Worm (Caenorhabditis elegans): ENCODE measurements around the gene rpc-25.

Gene rpc-25

DNA sequence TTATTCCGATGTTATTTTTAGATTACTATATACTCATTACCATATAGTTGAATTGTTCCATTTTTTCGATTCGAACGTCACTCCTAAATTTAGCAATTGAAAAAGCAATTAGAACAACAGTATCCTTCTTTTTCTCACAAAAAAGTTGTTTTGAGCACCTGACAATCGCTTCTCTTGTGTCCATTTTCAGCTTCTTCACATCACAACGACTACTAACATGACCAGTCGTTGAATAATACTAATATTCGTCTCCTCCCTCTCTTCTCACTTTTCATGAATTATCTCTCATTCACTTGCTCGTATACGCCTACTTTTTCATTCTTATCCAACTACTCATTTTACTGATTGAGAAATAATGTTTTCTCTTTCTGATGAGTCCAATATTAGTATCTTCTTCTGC lies 10.3 kb upstream of the rpc-25 start, which contains the start of gene ZK856.14:
TSS of gene ZK856.14 (plus strand) at position 301 of the 400 bp plus-strand sequence.
- no peak for TF ChIP-seq lin-35 (GFP tag; optimal IDR thresholded peaks at IDR 0.05)
- no peak for TF ChIP-seq B0019.2 (GFP tag; conservative IDR thresholded peaks at IDR 0.05)
- TF ChIP-seq ztf-28 (GFP tag; IDR thresholded peaks at IDR 0.05), result no peak
- no peak for TF ChIP-seq efl-1 (GFP tag; optimal IDR thresholded peaks at IDR 0.05)
- TF ChIP-seq ceh-27 (GFP tag; optimal IDR thresholded peaks at IDR 0.05), result no peak
- no peak for TF ChIP-seq aptf-3 (GFP tag; IDR thresholded peaks at IDR 0.05)
- TF ChIP-seq madf-3 (GFP tag; IDR thresholded peaks at IDR 0.05), result no peak
- no peak for TF ChIP-seq dox-1 (GFP tag; IDR thresholded peaks at IDR 0.05)
- TF ChIP-seq die-1 (tag; optimal IDR thresholded peaks at IDR 0.05), result no peak
- no peak for TF ChIP-seq attf-6 (GFP tag; IDR thresholded peaks at IDR 0.05)
- no peak for TF ChIP-seq hmg-1.2 (GFP tag; IDR thresholded peaks at IDR 0.05)
- no peak for TF ChIP-seq C17E4.6 (GFP tag; IDR thresholded peaks at IDR 0.05)

DNA sequence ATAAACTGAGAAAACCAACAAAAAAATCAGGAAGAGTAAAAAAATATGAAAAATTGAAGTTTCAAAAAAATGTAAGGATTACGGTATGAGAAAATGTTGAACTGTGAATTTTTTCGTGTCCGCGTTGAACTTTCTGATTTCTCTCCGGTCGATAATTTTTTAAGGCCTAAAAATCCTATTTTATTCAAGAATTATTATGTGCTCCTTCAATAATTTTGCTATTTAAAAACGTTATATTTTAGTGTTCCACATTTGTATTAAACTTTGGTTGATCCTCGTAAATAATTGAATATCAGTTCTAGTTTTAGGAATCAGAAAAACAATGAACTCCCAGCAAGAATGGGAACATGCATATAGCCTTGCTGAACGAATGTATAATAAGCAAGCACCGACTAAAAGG lies 6.2 kb upstream of the rpc-25 start, which contains the start of gene hpo-40:
TSS of gene hpo-40 (plus strand) at position 301 of the 400 bp plus-strand sequence.
- TF ChIP-seq ama-1 (optimal IDR thresholded peaks at IDR 0.05), result no peak
- TF ChIP-seq ama-1 (GFP tag; optimal IDR thresholded peaks at IDR 0.05), result no peak
- TF ChIP-seq lsl-1 (GFP tag; optimal IDR thresholded peaks at IDR 0.05), result peak; percentile 34

DNA sequence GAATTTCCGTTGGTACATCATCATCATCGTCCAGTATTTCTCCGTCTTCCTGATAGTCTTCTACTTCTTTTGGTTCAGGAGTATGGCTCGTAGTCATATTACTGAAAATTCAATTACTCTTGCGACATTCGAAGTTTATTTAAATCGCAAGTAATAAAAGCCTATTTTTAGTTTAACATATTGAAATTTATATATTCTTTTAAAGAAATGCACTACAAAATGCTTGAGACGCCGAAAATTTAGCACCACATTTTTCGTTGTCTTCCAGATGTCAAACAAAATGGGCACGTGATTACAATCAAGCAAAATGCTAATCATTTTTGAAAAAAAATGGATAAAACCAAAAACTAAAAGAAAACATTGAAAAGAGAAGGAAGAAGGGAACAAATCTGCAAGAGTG lies 5.6 kb upstream of the rpc-25 start, which contains the start of gene zhit-3:
TSS of gene zhit-3 (minus strand) at position 101 of the 400 bp plus-strand sequence.
- TF ChIP-seq bed-2 (GFP tag; IDR thresholded peaks at IDR 0.05), result no peak
- TF ChIP-seq mel-28 (tag; optimal IDR thresholded peaks at IDR 0.05; ENCODE audit: borderline replicate concordance), result no peak
- TF ChIP-seq ceh-91 (GFP tag; IDR thresholded peaks at IDR 0.05), result no peak
- no peak for TF ChIP-seq lsl-1 (GFP tag; optimal IDR thresholded peaks at IDR 0.05)
- TF ChIP-seq B0336.3 (GFP tag; IDR thresholded peaks at IDR 0.05), result no peak
- no peak for TF ChIP-seq Y67H2A.10 (GFP tag; conservative IDR thresholded peaks at IDR 0.05)
- no peak for TF ChIP-seq T26A5.8 (tag; optimal IDR thresholded peaks at IDR 0.05)
- TF ChIP-seq aptf-2 (GFP tag; conservative IDR thresholded peaks at IDR 0.05), result no peak

DNA sequence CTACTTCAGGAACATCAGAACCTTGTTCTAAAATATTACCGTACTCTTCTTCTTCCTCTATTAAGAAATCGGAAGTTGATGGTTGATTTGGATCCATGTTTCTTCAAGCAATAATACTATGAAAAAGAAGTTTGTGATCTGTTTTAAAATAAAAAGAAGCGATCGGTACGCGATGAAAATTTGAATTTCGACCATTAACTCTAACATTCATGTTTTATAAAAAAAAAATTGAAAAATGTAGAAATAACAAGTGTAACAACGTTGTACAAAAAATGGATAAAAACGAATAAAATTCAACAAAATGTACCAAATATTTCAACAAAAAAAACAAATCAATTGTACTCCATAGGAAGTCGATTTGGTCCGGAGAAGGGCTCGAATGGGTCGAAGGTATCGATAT lies 3.8 kb upstream of the rpc-25 start, which contains the start of gene tftc-3:
TSS of gene tftc-3 (minus strand) at position 101 of the 400 bp plus-strand sequence.
- TF ChIP-seq attf-6 (GFP tag; IDR thresholded peaks at IDR 0.05) (no peak), sptf-2 (GFP tag; optimal IDR thresholded peaks at IDR 0.05) (no peak), zim-3 (tag; optimal IDR thresholded peaks at IDR 0.05) (no peak), Y67H2A.10 (GFP tag; conservative IDR thresholded peaks at IDR 0.05) (no peak), mxl-1 (tag; optimal IDR thresholded peaks at IDR 0.05) (no peak), ztf-3 (GFP tag; optimal IDR thresholded peaks at IDR 0.05) (no peak), rpc-1 (optimal IDR thresholded peaks at IDR 0.05) (no peak), rpc-1 (tag; optimal IDR thresholded peaks at IDR 0.05) (no peak), F55B11.4 (tag; optimal IDR thresholded peaks at IDR 0.05; ENCODE audit: borderline replicate concordance, insufficient read depth) (no peak), snpc-3.4 (tag; optimal IDR thresholded peaks at IDR 0.05) (no peak), dox-1 (GFP tag; IDR thresholded peaks at IDR 0.05) (no peak), let-526 (GFP tag; IDR thresholded peaks at IDR 0.05) (no peak)

DNA sequence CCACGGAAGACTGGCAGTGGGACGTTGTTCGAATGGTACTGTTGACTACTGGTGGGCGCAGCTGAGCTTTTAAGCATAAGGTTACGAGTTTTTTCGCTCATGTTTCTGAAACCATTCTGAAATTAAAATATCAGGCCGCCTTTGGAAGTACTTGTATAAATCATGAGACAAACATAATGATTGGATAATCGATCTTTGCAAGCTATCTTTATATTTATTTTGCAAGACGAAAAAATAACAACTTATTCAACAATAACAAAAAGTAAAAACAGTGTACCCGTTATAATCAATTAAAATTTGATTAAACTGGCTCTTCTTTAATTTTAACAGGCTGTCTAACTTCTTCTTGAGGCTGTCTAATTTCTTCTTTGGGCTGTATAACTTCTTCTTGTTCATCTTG lies 919 bp downstream of the rpc-25 start, which contains the start of gene ZK856.16:
TSS of gene ZK856.16 (minus strand) at position 101 of the 400 bp plus-strand sequence.
- no peak for TF ChIP-seq ztf-18 (tag; optimal IDR thresholded peaks at IDR 0.05)
- no peak for TF ChIP-seq madf-3 (GFP tag; IDR thresholded peaks at IDR 0.05)
- TF ChIP-seq chd-7 (tag; optimal IDR thresholded peaks at IDR 0.05), result no peak
- no peak for TF ChIP-seq lag-1 (GFP tag; IDR thresholded peaks at IDR 0.05)
- TF ChIP-seq C17E4.6 (GFP tag; IDR thresholded peaks at IDR 0.05), result no peak
- TF ChIP-seq ccch-3 (GFP tag; optimal IDR thresholded peaks at IDR 0.05), result no peak
- no peak for TF ChIP-seq ztf-3 (GFP tag; optimal IDR thresholded peaks at IDR 0.05)
- TF ChIP-seq K12H6.12 (tag; optimal IDR thresholded peaks at IDR 0.05), result no peak
- no peak for TF ChIP-seq snpc-4 (GFP tag; optimal IDR thresholded peaks at IDR 0.05)
- no peak for TF ChIP-seq snpc-4 (tag; optimal IDR thresholded peaks at IDR 0.05)
- TF ChIP-seq hlh-12 (tag; optimal IDR thresholded peaks at IDR 0.05), result no peak
- no peak for TF ChIP-seq die-1 (tag; optimal IDR thresholded peaks at IDR 0.05)
- no peak for TF ChIP-seq ztf-6 (GFP tag; IDR thresholded peaks at IDR 0.05)
- TF ChIP-seq ZK185.1 (tag; optimal IDR thresholded peaks at IDR 0.05; ENCODE audit: poor library complexity, severe bottlenecking), result no peak
- no peak for TF ChIP-seq F23B12.7 (tag; optimal IDR thresholded peaks at IDR 0.05; ENCODE audit: insufficient read depth)
- TF ChIP-seq B0336.3 (GFP tag; IDR thresholded peaks at IDR 0.05), result no peak
- no peak for TF ChIP-seq tbx-9 (tag; optimal IDR thresholded peaks at IDR 0.05; ENCODE audit: borderline replicate concordance)
- TF ChIP-seq athp-1 (tag; optimal IDR thresholded peaks at IDR 0.05), result no peak

Measured in whole organism, young adult.